Worm (Caenorhabditis elegans) whole organism, L3 larva: ENCODE results near the gene inso-1.

Experiments used
- R02D3.7 ChIP-seq: fragments of 150-350 bp; optimal IDR thresholded peaks from 2 replicates; lab custom pipeline; 2014; ENCODE audit warnings: missing biosample characterization, missing genetic modification characterization
- ZK546.5 ChIP-seq: sonication (generic microtip); optimal IDR thresholded peaks from 2 replicates; lab custom pipeline; 2017; ENCODE audit warnings: missing biosample characterization, missing genetic modification characterization
- aly-2 ChIP-seq: fragments of 150-350 bp; optimal IDR thresholded peaks from 2 replicates; lab custom pipeline; 2014; ENCODE audit warnings: missing biosample characterization, missing genetic modification characterization
- ceh-16 ChIP-seq: sonication (generic microtip); optimal IDR thresholded peaks from 2 replicates; lab custom pipeline; 2017; ENCODE audit warnings: missing biosample characterization, missing genetic modification characterization
- ceh-28 ChIP-seq: fragments of 150-350 bp; optimal IDR thresholded peaks from 2 replicates; lab custom pipeline; 2014; ENCODE audit warnings: missing biosample characterization, missing genetic modification reagents, missing genetic modification characterization
- ceh-82 ChIP-seq: fragments of 150-350 bp; optimal IDR thresholded peaks from 2 replicates; lab custom pipeline; 2014; ENCODE audit warnings: missing biosample characterization, missing genetic modification characterization
- ceh-9 ChIP-seq: sonication (generic microtip); optimal IDR thresholded peaks from 2 replicates; lab custom pipeline; 2018; ENCODE audit warnings: missing biosample characterization, missing genetic modification characterization
- daf-12 ChIP-seq: fragments of 150-350 bp; optimal IDR thresholded peaks from 2 replicates; lab custom pipeline; 2014; ENCODE audit warnings: missing biosample characterization, missing genetic modification reagents, missing genetic modification characterization
- egl-27 ChIP-seq: sonication (generic microtip); optimal IDR thresholded peaks from 4 replicates; lab custom pipeline; 2017; ENCODE audit warnings: missing biosample characterization, missing genetic modification reagents, missing genetic modification characterization
- egl-5 ChIP-seq: fragments of 150-350 bp; optimal IDR thresholded peaks from 2 replicates; lab custom pipeline; 2017; ENCODE audit warnings: missing biosample characterization, missing genetic modification reagents, missing genetic modification characterization, inconsistent platforms
- elt-1 ChIP-seq: fragments of 150-350 bp; optimal IDR thresholded peaks from 2 replicates; lab custom pipeline; 2014; ENCODE audit warnings: missing biosample characterization, missing genetic modification characterization
- elt-2 ChIP-seq: sonication (generic microtip); optimal IDR thresholded peaks from 2 replicates; lab custom pipeline; 2016; ENCODE audit warnings: missing genetic modification reagents, mild to moderate bottlenecking, missing genetic modification characterization, missing compliant biosample characterization
- elt-3 ChIP-seq, 3 experiments: fragments of 150-350 bp in 1 of 3; sonication (generic microtip) in 2 of 3; optimal IDR thresholded peaks; 2 replicates in 2 of 3; 4 replicates in 1 of 3; lab custom pipeline; 2014 to 2017; ENCODE audit warnings: missing biosample characterization in 3 of 3, missing genetic modification characterization in 3 of 3
- eor-1 ChIP-seq, 2 experiments: fragments of 150-350 bp; optimal IDR thresholded peaks; 2 replicates each; lab custom pipeline; 2014 to 2018; ENCODE audit warnings: missing biosample characterization in 2 of 2, missing genetic modification characterization in 2 of 2
- fkh-10 ChIP-seq: sonication (generic microtip); optimal IDR thresholded peaks from 2 replicates; lab custom pipeline; 2017; ENCODE audit warnings: missing biosample characterization, missing genetic modification reagents, missing genetic modification characterization
- fkh-2 ChIP-seq: fragments of 150-350 bp; optimal IDR thresholded peaks from 2 replicates; lab custom pipeline; 2014; ENCODE audit warnings: missing biosample characterization, missing genetic modification reagents, missing genetic modification characterization
- fos-1 ChIP-seq: fragments of 150-350 bp; optimal IDR thresholded peaks from 2 replicates; lab custom pipeline; 2014; ENCODE audit warnings: missing biosample characterization, missing genetic modification characterization
- hmg-11 ChIP-seq: sonication (generic microtip); optimal IDR thresholded peaks from 2 replicates; lab custom pipeline; 2016; ENCODE audit warnings: missing genetic modification characterization, missing compliant biosample characterization
- jun-1 ChIP-seq: fragments of 150-350 bp; optimal IDR thresholded peaks from 2 replicates; lab custom pipeline; 2014; ENCODE audit warnings: missing biosample characterization, missing genetic modification reagents, missing genetic modification characterization
- lin-15B ChIP-seq: fragments of 150-350 bp; optimal IDR thresholded peaks from 2 replicates; lab custom pipeline; 2014; ENCODE audit warnings: missing biosample characterization, missing genetic modification characterization
- lin-39 ChIP-seq: fragments of 150-350 bp; optimal IDR thresholded peaks from 2 replicates; lab custom pipeline; 2018; ENCODE audit warnings: missing biosample characterization, missing genetic modification reagents, missing genetic modification characterization
- lsy-12 ChIP-seq: sonication (generic microtip); optimal IDR thresholded peaks from 2 replicates; lab custom pipeline; 2016; ENCODE audit warnings: mild to moderate bottlenecking, missing genetic modification characterization, missing compliant biosample characterization
- mdl-1 ChIP-seq: fragments of 150-350 bp; optimal IDR thresholded peaks from 2 replicates; lab custom pipeline; 2014; ENCODE audit warnings: missing biosample characterization, missing genetic modification characterization
- nfya-1 ChIP-seq: sonication (generic microtip); optimal IDR thresholded peaks from 2 replicates; lab custom pipeline; 2017; ENCODE audit warnings: missing genetic modification characterization, mild to moderate bottlenecking, missing compliant biosample characterization, antibody characterized with exemption, moderate library complexity; ENCODE audit not compliant: insufficient read depth
- nhr-11 ChIP-seq: fragments of 150-350 bp; optimal IDR thresholded peaks from 2 replicates; lab custom pipeline; 2014; ENCODE audit warnings: missing biosample characterization, missing genetic modification characterization
- nhr-12 ChIP-seq: fragments of 150-350 bp; optimal IDR thresholded peaks from 2 replicates; lab custom pipeline; 2014; ENCODE audit warnings: missing biosample characterization, missing genetic modification characterization
- nhr-23 ChIP-seq: fragments of 150-350 bp; optimal IDR thresholded peaks from 2 replicates; lab custom pipeline; 2014; ENCODE audit warnings: missing biosample characterization, missing genetic modification reagents, missing genetic modification characterization
- nhr-237 ChIP-seq: fragments of 150-350 bp; optimal IDR thresholded peaks from 2 replicates; lab custom pipeline; 2014; ENCODE audit warnings: missing biosample characterization, missing genetic modification characterization
- nhr-25 ChIP-seq: sonication (generic microtip); optimal IDR thresholded peaks from 2 replicates; lab custom pipeline; 2017; ENCODE audit warnings: missing biosample characterization, missing genetic modification characterization
- nhr-28 ChIP-seq: fragments of 150-350 bp; optimal IDR thresholded peaks from 2 replicates; lab custom pipeline; 2014; ENCODE audit warnings: missing biosample characterization, missing genetic modification characterization
- nhr-43 ChIP-seq: sonication (generic microtip); optimal IDR thresholded peaks from 2 replicates; lab custom pipeline; 2016; ENCODE audit warnings: mild to moderate bottlenecking, missing genetic modification characterization, missing compliant biosample characterization; ENCODE audit not compliant: poor library complexity, severe bottlenecking
- nhr-76 ChIP-seq: fragments of 150-350 bp; sonication (generic microtip); optimal IDR thresholded peaks from 5 replicates; lab custom pipeline; 2014; ENCODE audit warnings: missing biosample characterization, missing genetic modification characterization
- nhr-77 ChIP-seq: fragments of 150-350 bp; optimal IDR thresholded peaks from 2 replicates; lab custom pipeline; 2014; ENCODE audit warnings: missing biosample characterization, missing genetic modification characterization
- pha-4 ChIP-seq: fragments of 150-350 bp; optimal IDR thresholded peaks from 2 replicates; lab custom pipeline; 2014; ENCODE audit warnings: missing biosample characterization, missing genetic modification reagents, missing genetic modification characterization
- pqm-1 ChIP-seq: fragments of 150-350 bp; optimal IDR thresholded peaks from 2 replicates; lab custom pipeline; 2017; ENCODE audit warnings: missing biosample characterization, missing genetic modification characterization, inconsistent platforms
- sea-2 ChIP-seq: fragments of 150-350 bp; sonication (generic microtip); optimal IDR thresholded peaks from 4 replicates; lab custom pipeline; 2014; ENCODE audit warnings: missing biosample characterization, missing genetic modification reagents, missing genetic modification characterization
- skn-1 ChIP-seq: fragments of 150-350 bp; optimal IDR thresholded peaks from 2 replicates; lab custom pipeline; 2014; ENCODE audit warnings: missing biosample characterization, missing genetic modification characterization
- snpc-4 ChIP-seq: fragments of 150-350 bp; optimal IDR thresholded peaks from 2 replicates; lab custom pipeline; 2014; ENCODE audit warnings: missing biosample characterization, missing genetic modification characterization
- tbx-2 ChIP-seq: sonication (generic microtip); optimal IDR thresholded peaks from 2 replicates; lab custom pipeline; 2016; ENCODE audit warnings: mild to moderate bottlenecking, missing genetic modification characterization, missing compliant biosample characterization
- unc-62 ChIP-seq: fragments of 150-350 bp; sonication (generic microtip); optimal IDR thresholded peaks from 4 replicates; lab custom pipeline; 2014; ENCODE audit warnings: missing biosample characterization, missing genetic modification reagents, missing genetic modification characterization
- zag-1 ChIP-seq: fragments of 150-350 bp; optimal IDR thresholded peaks from 2 replicates; lab custom pipeline; 2014; ENCODE audit warnings: missing biosample characterization, missing genetic modification characterization
- ztf-11 ChIP-seq: fragments of 150-350 bp; optimal IDR thresholded peaks from 2 replicates; lab custom pipeline; 2014; ENCODE audit warnings: missing biosample characterization, missing genetic modification characterization
- ztf-4 ChIP-seq: fragments of 150-350 bp; optimal IDR thresholded peaks from 2 replicates; lab custom pipeline; 2014; ENCODE audit warnings: missing biosample characterization, missing genetic modification characterization

inso-1 gene

ce11 chrX:1319708-1320107 is 19.8 kb downstream of the inso-1 start (continued):
- TF ChIP-seq fos-1 (no peak), jun-1 (tag; lab: Kevin White, UChicago) (no peak), unc-62 (GFP tag; lab: Kevin White, UChicago) (no peak), hmg-11 (tag; lab: Kevin White, UChicago) (peak; percentile 78), lin-39 (tag; lab: Kevin White, UChicago) (peak; percentile 73), elt-2 (tag; lab: Kevin White, UChicago) (peak; percentile 83), aly-2 (tag; lab: Kevin White, UChicago) (no peak)

DNA sequence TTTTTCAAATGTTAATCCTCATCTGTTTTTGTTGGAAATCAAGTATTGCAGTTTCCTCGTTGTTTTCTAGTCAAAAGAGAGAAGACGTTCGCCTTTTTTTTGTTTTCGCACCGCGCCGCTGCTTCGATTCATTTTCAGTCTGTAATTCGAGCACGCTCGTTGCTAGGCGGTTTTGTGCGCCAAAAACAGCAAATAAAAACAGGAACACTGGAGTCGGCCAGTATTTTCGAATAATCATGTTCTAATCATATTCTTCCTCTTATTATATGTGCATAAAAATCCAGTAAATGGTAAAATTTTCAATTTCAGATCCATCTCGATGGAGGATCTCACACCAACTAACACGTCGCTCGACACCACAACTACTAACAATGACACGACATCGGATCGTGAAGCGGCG is 21.1 kb downstream of the inso-1 start, which contains the start of gene pdk-1:
TSS of gene pdk-1 (plus strand) at position 301 of the 400 bp plus-strand sequence.
- TF ChIP-seq lin-39 (tag; lab: Kevin White, UChicago): no peak
- no peak for TF ChIP-seq pha-4
- no peak for TF ChIP-seq nhr-76 (tag; lab: Kevin White, UChicago)
- TF ChIP-seq jun-1 (tag; lab: Kevin White, UChicago): no peak
- TF ChIP-seq nhr-237 (tag; lab: Kevin White, UChicago): no peak
- TF ChIP-seq nhr-12: no peak

DNA sequence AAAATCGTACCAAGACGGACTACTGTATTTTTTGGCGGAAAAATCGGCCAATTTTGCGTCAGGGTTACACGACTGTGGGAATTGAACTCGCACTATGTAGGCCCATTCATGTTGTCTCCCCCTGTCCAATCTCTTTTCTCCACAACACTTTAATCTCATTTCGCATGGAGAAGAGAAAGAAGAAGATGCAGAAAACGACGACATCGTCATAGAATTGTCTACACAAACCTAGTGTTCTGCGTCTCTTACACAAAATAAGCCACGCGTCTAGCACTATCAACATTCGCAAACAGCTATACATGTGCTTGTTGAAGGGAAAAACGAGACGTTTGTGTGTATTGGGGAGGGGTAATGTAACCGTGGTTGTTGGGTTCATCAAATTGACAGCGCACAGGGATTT is 23.0 kb downstream of the inso-1 start:
- peak; percentile 95 for TF ChIP-seq egl-5 (tag; lab: Kevin White, UChicago)
- peak; percentile 4 for TF ChIP-seq mdl-1 (tag; lab: Kevin White, UChicago)
- TF ChIP-seq elt-1: peak; percentile 63
- TF ChIP-seq ceh-9 (tag; lab: Kevin White, UChicago): peak; percentile 47
- TF ChIP-seq ceh-28 (tag; lab: Kevin White, UChicago): peak; percentile 88
- TF ChIP-seq hmg-11 (tag; lab: Kevin White, UChicago): peak; percentile 68
- peak; percentile 31 for TF ChIP-seq lin-15B (tag; lab: Kevin White, UChicago)
- TF ChIP-seq elt-2 (tag; lab: Kevin White, UChicago): peak; percentile 33
- TF ChIP-seq ztf-11 (tag; lab: Kevin White, UChicago): no peak
- no peak for TF ChIP-seq ztf-4 (tag; lab: Kevin White, UChicago)
- TF ChIP-seq R02D3.7 (tag; lab: Kevin White, UChicago): peak; percentile 61
- peak; percentile 83 for TF ChIP-seq nhr-23 (tag; lab: Kevin White, UChicago)
- TF ChIP-seq jun-1 (tag; lab: Kevin White, UChicago): peak; percentile 88
- peak; percentile 92 for TF ChIP-seq nhr-43 (tag; lab: Kevin White, UChicago)
- TF ChIP-seq elt-3 (tag; optimal IDR thresholded peaks at IDR 0.05; lab: Kevin White, UChicago): peak in 1 of 3 experiments; percentile 82
- peak; percentile 30 for TF ChIP-seq egl-27 (tag; lab: Kevin White, UChicago)
- TF ChIP-seq zag-1 (tag; lab: Kevin White, UChicago): no peak
- no peak for TF ChIP-seq daf-12
- TF ChIP-seq pqm-1 (tag; lab: Kevin White, UChicago): peak; percentile 20
- TF ChIP-seq nhr-77: peak; percentile 24
- TF ChIP-seq nfya-1 (tag; lab: Kevin White, UChicago): peak; percentile 82
- TF ChIP-seq skn-1 (tag; lab: Kevin White, UChicago): peak; percentile 78
- peak; percentile 93 for TF ChIP-seq nhr-25 (tag; lab: Kevin White, UChicago)
- TF ChIP-seq unc-62 (GFP tag; lab: Kevin White, UChicago): no peak
- TF ChIP-seq tbx-2 (tag; lab: Kevin White, UChicago): peak; percentile 86
- no peak for TF ChIP-seq nhr-28 (tag; lab: Kevin White, UChicago)
- no peak for TF ChIP-seq nhr-237 (tag; lab: Kevin White, UChicago)
- peak; percentile 80 for TF ChIP-seq fkh-10 (GFP tag; lab: Kevin White, UChicago)
- no peak for TF ChIP-seq nhr-12
- peak; percentile 56 for TF ChIP-seq lsy-12 (tag; lab: Kevin White, UChicago)
- TF ChIP-seq lin-39 (tag; lab: Kevin White, UChicago): peak; percentile 83
- no peak for TF ChIP-seq fkh-2
- TF ChIP-seq snpc-4 (tag; lab: Kevin White, UChicago): peak; percentile 67
- peak; percentile 1 for TF ChIP-seq fos-1
- no peak for TF ChIP-seq ceh-16 (tag; lab: Kevin White, UChicago)
- no peak for TF ChIP-seq ZK546.5 (tag; lab: Kevin White, UChicago)
- peak; percentile 52 for TF ChIP-seq nhr-11 (tag; lab: Kevin White, UChicago)
- TF ChIP-seq ceh-82 (tag; lab: Kevin White, UChicago): peak; percentile 84
- TF ChIP-seq sea-2 (GFP tag; lab: Kevin White, UChicago): no peak
- TF ChIP-seq pha-4: peak; percentile 52
- TF ChIP-seq eor-1 (tag; optimal IDR thresholded peaks at IDR 0.05; lab: Kevin White, UChicago): no peak
- TF ChIP-seq, all 47 proteins: peak for 28
